Worm (Caenorhabditis elegans) whole organism, L1 larva: ENCODE measurements around the gene pyk-2.

Experiments used
- C34B4.2 ChIP-seq: sonication (generic microtip); optimal IDR thresholded peaks from 2 replicates; lab custom pipeline; 2017; ENCODE audit warnings: mild to moderate bottlenecking, missing genetic modification characterization, missing compliant biosample characterization
- Y116A8C.19 ChIP-seq: sonication (generic microtip); optimal IDR thresholded peaks from 2 replicates; lab custom pipeline; 2016; ENCODE audit warnings: missing compliant biosample characterization, missing genetic modification characterization, borderline replicate concordance
- aly-2 ChIP-seq: fragments of 150-350 bp; optimal IDR thresholded peaks from 2 replicates; lab custom pipeline; 2014; ENCODE audit warnings: missing biosample characterization, missing genetic modification characterization
- ama-1 ChIP-seq: fragments of 150-350 bp; optimal IDR thresholded peaks from 2 replicates; lab custom pipeline; 2014
- ceh-63 ChIP-seq: fragments of 200-800 bp; sonication (Bioruptor generic); optimal IDR thresholded peaks from 2 replicates; lab custom pipeline; 2018; ENCODE audit warnings: mild to moderate bottlenecking, missing genetic modification characterization, missing compliant biosample characterization
- ceh-8 ChIP-seq: fragments of 200-800 bp; sonication (Bioruptor generic); optimal IDR thresholded peaks from 2 replicates; lab custom pipeline; 2018; ENCODE audit warnings: mild to moderate bottlenecking, missing genetic modification characterization, moderate library complexity, missing compliant biosample characterization
- ceh-88 ChIP-seq: fragments of 200-800 bp; sonication (Bioruptor generic); IDR thresholded peaks from 2 replicates; pipeline ENCODE4 v1.3.6; 2022; ENCODE audit warnings: missing genetic modification characterization, missing compliant biosample characterization
- ceh-90 ChIP-seq: sonication (generic microtip); optimal IDR thresholded peaks from 2 replicates; lab custom pipeline; 2016; ENCODE audit warnings: missing genetic modification characterization, missing compliant biosample characterization
- dpl-1 ChIP-seq, 3 experiments: fragments of 150-350 bp in 2 of 3; sonication (generic microtip) in 1 of 3; optimal IDR thresholded peaks; 2 replicates each; lab custom pipeline; 2014 to 2017; ENCODE audit warnings: missing biosample characterization in 3 of 3, missing genetic modification characterization in 3 of 3, missing genetic modification reagents in 3 of 3
- efl-3 ChIP-seq: fragments of 200-800 bp; sonication (Bioruptor generic); optimal IDR thresholded peaks from 2 replicates; lab custom pipeline; 2018; ENCODE audit warnings: mild to moderate bottlenecking, missing genetic modification characterization, missing compliant biosample characterization
- elt-2 ChIP-seq: sonication (generic microtip); optimal IDR thresholded peaks from 2 replicates; lab custom pipeline; 2016; ENCODE audit warnings: missing genetic modification characterization, mild to moderate bottlenecking, inconsistent platforms, missing compliant biosample characterization, missing genetic modification reagents
- elt-3 ChIP-seq, 6 experiments: fragments of 150-350 bp in 1 of 6; sonication (generic microtip); optimal IDR thresholded peaks; 2 replicates each; lab custom pipeline; 2017 to 2018; ENCODE audit warnings: missing biosample characterization in 6 of 6, missing genetic modification characterization in 6 of 6, inconsistent platforms in 1 of 6
- fkh-10 ChIP-seq: sonication (generic microtip); optimal IDR thresholded peaks from 2 replicates; lab custom pipeline; 2017; ENCODE audit warnings: missing biosample characterization, missing genetic modification reagents, missing genetic modification characterization
- fkh-4 ChIP-seq: sonication (generic microtip); optimal IDR thresholded peaks from 2 replicates; lab custom pipeline; 2016; ENCODE audit warnings: missing compliant biosample characterization, missing genetic modification characterization, borderline replicate concordance
- fos-1 ChIP-seq: fragments of 150-350 bp; optimal IDR thresholded peaks from 2 replicates; lab custom pipeline; 2014; ENCODE audit warnings: missing biosample characterization, missing genetic modification characterization
- hlh-4 ChIP-seq: sonication (generic microtip); optimal IDR thresholded peaks from 2 replicates; lab custom pipeline; 2016; ENCODE audit warnings: mild to moderate bottlenecking, missing genetic modification characterization, missing compliant biosample characterization
- irx-1 ChIP-seq: sonication (generic microtip); optimal IDR thresholded peaks from 2 replicates; lab custom pipeline; 2016; ENCODE audit warnings: missing genetic modification characterization, missing compliant biosample characterization
- jun-1 ChIP-seq: fragments of 150-350 bp; optimal IDR thresholded peaks from 2 replicates; lab custom pipeline; 2014; ENCODE audit warnings: missing biosample characterization, missing genetic modification reagents, missing genetic modification characterization
- lin-14 ChIP-seq: fragments of 200-800 bp; sonication (Bioruptor generic); optimal IDR thresholded peaks from 2 replicates; lab custom pipeline; 2018; ENCODE audit warnings: mild to moderate bottlenecking, missing genetic modification characterization, moderate library complexity, missing compliant biosample characterization
- lin-15B ChIP-seq: fragments of 150-350 bp; sonication (generic microtip); optimal IDR thresholded peaks from 3 replicates; lab custom pipeline; 2014; ENCODE audit warnings: missing biosample characterization, missing genetic modification characterization
- lin-35 ChIP-seq, 2 experiments: fragments of 150-350 bp; optimal IDR thresholded peaks; 2 replicates each; lab custom pipeline; 2014; ENCODE audit warnings: missing biosample characterization in 2 of 2, missing genetic modification characterization in 2 of 2, missing genetic modification reagents in 2 of 2
- mdl-1 ChIP-seq, 2 experiments: fragments of 150-350 bp; optimal IDR thresholded peaks; 2 replicates each; lab custom pipeline; 2014 to 2017; ENCODE audit warnings: missing biosample characterization in 2 of 2, missing genetic modification characterization in 2 of 2, inconsistent platforms in 1 of 2
- mef-2 ChIP-seq: fragments of 150-350 bp; optimal IDR thresholded peaks from 2 replicates; lab custom pipeline; 2014; ENCODE audit warnings: missing biosample characterization, missing genetic modification characterization
- mep-1 ChIP-seq: fragments of 150-350 bp; optimal IDR thresholded peaks from 2 replicates; lab custom pipeline; 2014; ENCODE audit warnings: missing biosample characterization, missing genetic modification characterization
- nhr-19 ChIP-seq: fragments of 200-800 bp; sonication (Bioruptor generic); conservative IDR thresholded peaks from 2 replicates; pipeline ENCODE4 v1.3.6; 2022; ENCODE audit warnings: missing genetic modification characterization, missing compliant biosample characterization
- nhr-20 ChIP-seq: sonication (generic microtip); optimal IDR thresholded peaks from 2 replicates; lab custom pipeline; 2016; ENCODE audit warnings: mild to moderate bottlenecking, missing genetic modification characterization, missing compliant biosample characterization
- nhr-237 ChIP-seq: fragments of 150-350 bp; optimal IDR thresholded peaks from 2 replicates; lab custom pipeline; 2014; ENCODE audit warnings: missing biosample characterization, missing genetic modification characterization
- nhr-28 ChIP-seq: fragments of 150-350 bp; optimal IDR thresholded peaks from 2 replicates; lab custom pipeline; 2014; ENCODE audit warnings: missing biosample characterization, missing genetic modification characterization
- nhr-47 ChIP-seq: sonication (generic microtip); optimal IDR thresholded peaks from 2 replicates; lab custom pipeline; 2016; ENCODE audit warnings: mild to moderate bottlenecking, missing genetic modification characterization, moderate library complexity, missing compliant biosample characterization
- nhr-90 ChIP-seq: sonication (generic microtip); optimal IDR thresholded peaks from 2 replicates; lab custom pipeline; 2016; ENCODE audit warnings: mild to moderate bottlenecking, missing genetic modification characterization, missing compliant biosample characterization; ENCODE audit not compliant: poor library complexity
- pag-3 ChIP-seq: sonication (generic microtip); optimal IDR thresholded peaks from 2 replicates; lab custom pipeline; 2017; ENCODE audit warnings: missing genetic modification characterization, mild to moderate bottlenecking, missing compliant biosample characterization, antibody characterized with exemption, borderline replicate concordance; ENCODE audit not compliant: insufficient read depth
- pax-3 ChIP-seq: fragments of 200-800 bp; sonication (Bioruptor generic); optimal IDR thresholded peaks from 2 replicates; lab custom pipeline; 2018; ENCODE audit warnings: mild to moderate bottlenecking, missing genetic modification characterization, moderate library complexity, missing compliant biosample characterization
- rnt-1 ChIP-seq: sonication (generic microtip); optimal IDR thresholded peaks from 2 replicates; lab custom pipeline; 2016; ENCODE audit warnings: mild to moderate bottlenecking, missing genetic modification characterization, moderate library complexity, missing compliant biosample characterization
- sox-4 ChIP-seq: sonication (generic microtip); optimal IDR thresholded peaks from 2 replicates; lab custom pipeline; 2016; ENCODE audit warnings: missing genetic modification characterization, missing compliant biosample characterization
- sptf-1 ChIP-seq: fragments of 150-350 bp; optimal IDR thresholded peaks from 2 replicates; lab custom pipeline; 2014; ENCODE audit warnings: missing biosample characterization, missing genetic modification characterization
- sup-37 ChIP-seq: fragments of 200-800 bp; sonication (Bioruptor generic); optimal IDR thresholded peaks from 2 replicates; lab custom pipeline; 2018; ENCODE audit warnings: mild to moderate bottlenecking, missing genetic modification characterization, missing compliant biosample characterization
- swsn-7 ChIP-seq: sonication (generic microtip); optimal IDR thresholded peaks from 2 replicates; lab custom pipeline; 2016; ENCODE audit warnings: missing genetic modification characterization, missing compliant biosample characterization
- tbx-2 ChIP-seq: sonication (generic microtip); optimal IDR thresholded peaks from 2 replicates; lab custom pipeline; 2016; ENCODE audit warnings: missing genetic modification characterization, missing compliant biosample characterization
- tlp-1 ChIP-seq: fragments of 150-350 bp; optimal IDR thresholded peaks from 2 replicates; lab custom pipeline; 2014; ENCODE audit warnings: missing biosample characterization, missing genetic modification characterization
- unc-130 ChIP-seq: fragments of 150-350 bp; optimal IDR thresholded peaks from 2 replicates; lab custom pipeline; 2017; ENCODE audit warnings: missing biosample characterization, missing genetic modification characterization, inconsistent platforms
- unc-30 ChIP-seq: sonication (generic microtip); optimal IDR thresholded peaks from 2 replicates; lab custom pipeline; 2017; ENCODE audit warnings: missing biosample characterization, missing genetic modification characterization
- unc-62 ChIP-seq: fragments of 150-350 bp; optimal IDR thresholded peaks from 2 replicates; lab custom pipeline; 2014; ENCODE audit warnings: missing biosample characterization, missing genetic modification reagents, missing genetic modification characterization
- unc-86 ChIP-seq: sonication (generic microtip); optimal IDR thresholded peaks from 2 replicates; lab custom pipeline; 2016; ENCODE audit warnings: missing genetic modification characterization, missing compliant biosample characterization
- zip-4 ChIP-seq: fragments of 200-800 bp; sonication (Bioruptor generic); optimal IDR thresholded peaks from 2 replicates; lab custom pipeline; 2018; ENCODE audit warnings: mild to moderate bottlenecking, missing genetic modification characterization, moderate library complexity, missing compliant biosample characterization
- ztf-11 ChIP-seq, 2 experiments: sonication (generic microtip); optimal IDR thresholded peaks; 2 replicates each; lab custom pipeline; 2016 to 2017; ENCODE audit warnings: missing genetic modification characterization in 2 of 2, missing biosample characterization in 1 of 2, missing compliant biosample characterization in 1 of 2
- ztf-4 ChIP-seq: fragments of 150-350 bp; optimal IDR thresholded peaks from 2 replicates; lab custom pipeline; 2014; ENCODE audit warnings: missing biosample characterization, missing genetic modification characterization

Gene pyk-2

ce11 chrIV:10918877-10919560, 9.3 kb downstream of the pyk-2 start (continued):
- TF ChIP-seq pag-3 (tag; lab: Kevin White, UChicago) (peak; percentile 22), ceh-8 (peak; percentile 63), unc-86 (peak; percentile 75), hlh-4 (tag; lab: Kevin White, UChicago) (no peak), nhr-47 (tag; lab: Kevin White, UChicago) (peak; percentile 81), tbx-2 (tag; lab: Kevin White, UChicago) (peak; percentile 87), ceh-88 (GFP tag; lab: Robert Waterston, UW) (peak; percentile 46; the same call in 1 of the 2 replicates), sup-37 (GFP tag; lab: Kevin White, UChicago) (no peak), unc-62 (GFP tag; lab: Kevin White, UChicago) (no peak), mdl-1 (tag; optimal IDR thresholded peaks at IDR 0.05; lab: Kevin White, UChicago) (peak in 1 of 2 experiments; percentile 93)

DNA sequence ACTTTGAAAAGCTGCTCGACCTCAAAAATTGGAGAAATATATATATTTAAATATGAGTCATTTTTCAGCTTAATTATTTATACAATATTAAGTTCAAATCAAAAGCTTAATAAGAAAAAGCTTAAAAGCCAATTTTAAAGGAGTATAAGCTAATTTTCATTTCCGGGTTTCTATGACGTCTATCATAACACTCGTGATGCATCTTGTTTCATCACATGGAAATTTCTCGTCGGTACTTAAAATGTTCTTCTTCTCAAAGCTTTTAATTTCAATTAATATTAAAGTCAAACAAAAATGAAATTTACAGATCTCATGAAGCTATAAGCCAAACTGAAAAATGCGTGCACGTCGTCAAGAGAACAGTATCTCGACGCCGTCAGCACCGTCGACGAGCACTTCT, 10.1 kb downstream of the pyk-2 start, which contains the start of gene rbr-2:
TSS of gene rbr-2 (plus strand) at position 301 of the 400 bp plus-strand sequence.
- TF ChIP-seq ztf-4 (tag; lab: Kevin White, UChicago): no peak
- no peak for TF ChIP-seq nhr-28 (tag; lab: Kevin White, UChicago)
- TF ChIP-seq lin-14 (GFP tag; lab: Kevin White, UChicago): no peak
- no peak for TF ChIP-seq fos-1 (tag; lab: Kevin White, UChicago)
- TF ChIP-seq, all 84 proteins: peak for 0

DNA sequence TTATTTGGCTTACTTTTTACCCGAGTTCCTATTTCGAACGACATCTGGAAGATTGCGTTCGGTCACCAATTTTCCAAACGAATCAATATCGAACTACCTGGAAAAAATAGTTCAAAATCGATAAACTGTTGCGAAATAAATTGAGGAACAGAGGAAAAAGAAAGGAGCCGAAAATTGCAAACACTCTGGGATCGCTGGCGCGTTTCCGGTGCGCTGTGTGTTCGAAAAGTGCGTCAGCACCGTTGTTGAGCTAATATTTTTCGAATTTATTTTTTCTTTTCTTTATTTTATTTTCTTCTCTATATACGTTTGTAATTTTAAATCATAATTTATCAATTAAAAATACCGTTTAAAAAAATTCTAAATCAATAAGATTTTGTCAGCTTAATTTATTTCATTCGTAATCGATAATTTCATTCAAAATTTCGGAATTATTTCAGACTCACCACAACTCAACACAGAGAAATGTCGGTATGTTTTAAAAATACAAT, 23.4 kb downstream of the pyk-2 start, which contains the start of the genes dnc-1 and lsm-7:
TSS of gene dnc-1 (minus strand) at position 142 of the 491 bp plus-strand sequence.
TSS of gene lsm-7 (plus strand) at position 441 of the 491 bp plus-strand sequence.
- TF ChIP-seq mef-2 (tag; lab: Kevin White, UChicago): no peak
- peak; percentile 90 for TF ChIP-seq zip-4
- TF ChIP-seq ama-1 (lab: Kevin White, UChicago): no peak
- TF ChIP-seq elt-3 (tag; optimal IDR thresholded peaks at IDR 0.05; lab: Kevin White, UChicago): peak in 2 of 6 experiments; percentile 45 to 46
- no peak for TF ChIP-seq unc-30 (tag; lab: Kevin White, UChicago)
- peak; percentile 67 for TF ChIP-seq jun-1 (tag; lab: Kevin White, UChicago)
- TF ChIP-seq rnt-1 (tag; lab: Kevin White, UChicago): peak; percentile 80
- no peak for TF ChIP-seq efl-3
- peak; percentile 13 for TF ChIP-seq pax-3 (tag; lab: Kevin White, UChicago)
- TF ChIP-seq ceh-8: no peak
- TF ChIP-seq sup-37 (GFP tag; lab: Kevin White, UChicago): no peak
- TF ChIP-seq fkh-4 (tag; lab: Kevin White, UChicago): no peak
- TF ChIP-seq sox-4 (tag; lab: Kevin White, UChicago): no peak
- no peak for TF ChIP-seq tlp-1
- TF ChIP-seq elt-2 (tag; lab: Kevin White, UChicago): peak; percentile 6
- TF ChIP-seq Y116A8C.19 (tag; lab: Kevin White, UChicago): no peak
- no peak for TF ChIP-seq hlh-4 (tag; lab: Kevin White, UChicago)
- TF ChIP-seq fkh-10: peak; percentile 46
- peak; percentile 49 for TF ChIP-seq lin-15B (tag; lab: Kevin White, UChicago)
- TF ChIP-seq ceh-88 (GFP tag; lab: Robert Waterston, UW): no peak
- TF ChIP-seq dpl-1 (GFP tag; optimal IDR thresholded peaks at IDR 0.05; lab: Kevin White, UChicago): peak; percentile 69 to 79 (median 69)
- TF ChIP-seq ceh-90 (tag; lab: Kevin White, UChicago): no peak
- no peak for TF ChIP-seq C34B4.2 (tag; lab: Kevin White, UChicago)
- no peak for TF ChIP-seq ceh-63 (GFP tag; lab: Kevin White, UChicago)
- peak; percentile 70 for TF ChIP-seq nhr-20 (tag; lab: Kevin White, UChicago)
- TF ChIP-seq nhr-90: peak; percentile 20
- no peak for TF ChIP-seq ztf-11 (tag; optimal IDR thresholded peaks at IDR 0.05; lab: Kevin White, UChicago)
- peak; percentile 50 for TF ChIP-seq nhr-19 (GFP tag; lab: Robert Waterston, UW)
- peak; percentile 76 to 82 for TF ChIP-seq lin-35 (GFP tag; optimal IDR thresholded peaks at IDR 0.05; lab: Kevin White, UChicago)
- TF ChIP-seq irx-1: no peak
- peak; percentile 72 for TF ChIP-seq nhr-47 (tag; lab: Kevin White, UChicago)
- TF ChIP-seq nhr-237 (tag; lab: Kevin White, UChicago): no peak
- peak; percentile 52 for TF ChIP-seq unc-86
- TF ChIP-seq aly-2 (tag; lab: Kevin White, UChicago): no peak
- peak; percentile 86 for TF ChIP-seq mep-1 (tag; lab: Kevin White, UChicago)
- TF ChIP-seq sptf-1 (tag; lab: Kevin White, UChicago): no peak
- TF ChIP-seq swsn-7 (tag; lab: Kevin White, UChicago): peak; percentile 72
- peak; percentile 9 for TF ChIP-seq unc-130 (tag; lab: Kevin White, UChicago)
